Worm (Caenorhabditis elegans) whole organism, dauer: ENCODE data around the gene his-3.
"Not testable (repeated sequence)": the region's sequence is repeated elsewhere in the genome, so short reads cannot be mapped to it uniquely, and the experiment has no call there.

Source experiments
- unc-62 ChIP-seq: sonication (generic microtip); optimal IDR thresholded peaks from 2 replicates; lab custom pipeline; 2017; ENCODE audit warnings: missing biosample characterization, missing genetic modification reagents, missing genetic modification characterization

Gene his-3

DNA sequence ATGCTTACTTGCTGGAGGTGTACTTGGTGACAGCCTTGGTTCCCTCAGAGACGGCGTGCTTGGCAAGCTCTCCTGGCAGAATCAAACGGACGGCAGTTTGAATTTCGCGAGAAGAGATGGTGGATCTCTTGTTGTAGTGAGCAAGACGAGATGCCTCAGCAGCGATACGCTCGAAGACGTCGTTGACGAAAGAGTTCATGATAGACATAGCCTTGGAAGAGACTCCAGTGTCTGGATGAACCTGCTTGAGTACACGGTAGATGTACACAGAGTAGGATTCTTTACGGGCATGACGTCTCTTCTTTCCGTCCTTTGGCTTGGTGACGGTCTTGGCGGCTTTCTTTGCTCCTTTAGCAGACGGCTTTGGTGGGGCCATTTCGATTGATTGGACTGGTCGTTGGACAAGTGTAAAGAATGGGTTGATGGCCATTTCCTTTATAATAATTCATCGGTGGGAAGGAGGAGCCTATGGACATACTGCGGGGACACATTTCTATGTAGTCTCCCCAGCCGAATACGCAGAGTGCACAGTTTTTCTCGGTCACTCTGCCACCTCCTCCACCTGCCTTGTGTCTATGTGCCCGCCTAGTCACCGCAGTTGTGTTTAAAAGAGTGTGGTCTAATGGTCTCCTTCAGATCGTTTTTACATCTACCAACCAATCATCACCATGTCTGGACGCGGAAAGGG, at the start of gene his-3, which contains the start of gene his-4:
TSS of gene his-3 (plus strand) at position 669 of the 688 bp plus-strand sequence.
TSS of gene his-4 (minus strand) at position 376 of the 688 bp plus-strand sequence.
- TF ChIP-seq unc-62 (GFP tag; lab: Kevin White, UChicago): not testable (repeated sequence)

ce11 chrV:15991850-15992249, 48.8 kb upstream of the his-3 start, which contains the start of gene C06C6.7:
Gene C06C6.7 (plus strand): TSS chrV:15992150.
- not testable (repeated sequence) for TF ChIP-seq unc-62 (GFP tag; lab: Kevin White, UChicago)

ce11 chrV:15996655-15997186, 43.9 kb upstream of the his-3 start, which contains the start of the genes C06C6.9 and C06C6.8:
Gene C06C6.9 (minus strand): TSS chrV:15996755.
Gene C06C6.8 (plus strand): TSS chrV:15997136.
- no peak for TF ChIP-seq unc-62 (GFP tag; lab: Kevin White, UChicago)

ce11 chrV:16000433-16000832, 40.2 kb upstream of the his-3 start, which contains the start of gene nhr-50:
Gene nhr-50 (minus strand): TSS chrV:16000631.
- no peak for TF ChIP-seq unc-62 (GFP tag; lab: Kevin White, UChicago)

DNA sequence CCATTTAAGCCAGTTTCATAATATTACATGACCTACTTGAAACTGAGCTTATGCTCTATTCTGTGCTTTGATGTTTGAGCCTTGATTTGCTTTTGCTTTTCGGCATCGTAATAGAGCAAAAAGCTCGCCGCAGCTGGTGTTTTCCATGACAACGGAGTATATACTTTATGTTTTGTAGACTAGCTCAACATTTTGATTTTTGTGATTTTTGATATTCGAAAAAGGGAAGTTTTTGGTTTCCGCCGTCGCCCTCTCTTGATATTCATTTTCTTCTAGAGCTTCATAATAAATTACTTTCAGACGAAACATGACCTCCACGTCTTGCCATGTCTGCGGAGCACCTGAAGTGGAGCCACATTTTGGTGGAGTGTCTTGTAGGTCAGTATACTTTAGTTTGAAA, 38.3 kb upstream of the his-3 start, which contains the start of gene nhr-63:
TSS of gene nhr-63 (plus strand) at position 301 of the 400 bp plus-strand sequence.
- TF ChIP-seq unc-62 (GFP tag; lab: Kevin White, UChicago): no peak

DNA sequence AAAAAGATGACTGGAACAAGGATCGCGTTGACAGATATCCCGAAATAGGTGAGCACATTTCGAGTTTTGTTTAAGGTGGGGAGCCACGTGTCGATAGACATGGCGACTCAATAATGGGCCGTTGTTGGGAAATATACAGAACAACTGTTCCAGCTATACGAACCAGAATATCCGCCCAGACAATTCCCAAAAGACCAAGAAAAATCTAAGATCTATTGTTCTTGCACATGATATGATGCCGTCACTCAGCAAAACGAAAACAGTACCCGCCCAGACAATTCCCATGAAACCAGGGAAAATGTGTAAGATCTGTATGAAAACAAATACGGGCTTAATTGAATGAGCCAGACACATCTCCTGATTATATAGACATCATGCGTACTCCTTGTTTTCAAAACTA, 33.1 kb upstream of the his-3 start, which contains the start of gene str-231:
TSS of gene str-231 (minus strand) at position 101 of the 400 bp plus-strand sequence.
- TF ChIP-seq unc-62 (GFP tag; lab: Kevin White, UChicago): no peak

DNA sequence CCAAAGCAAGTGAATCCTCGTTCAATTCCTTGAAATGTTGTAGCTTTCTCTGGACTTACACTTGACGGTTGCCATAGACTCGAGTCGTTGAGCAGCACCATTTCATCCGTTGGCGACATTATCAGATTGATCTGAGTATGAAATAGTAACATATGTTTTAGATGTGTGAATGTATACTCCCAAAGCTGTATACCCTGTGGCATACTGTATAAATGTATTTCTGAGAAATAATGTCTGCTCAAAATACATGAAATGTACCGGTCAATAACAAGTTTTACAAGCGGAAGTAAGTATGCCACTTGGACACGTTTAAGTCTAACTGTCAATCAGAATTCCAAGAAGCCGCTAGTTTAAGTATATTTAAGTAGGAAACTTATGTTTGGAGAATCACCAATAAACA, 31.0 kb upstream of the his-3 start, which contains the start of gene str-233:
TSS of gene str-233 (minus strand) at position 101 of the 400 bp plus-strand sequence.
- TF ChIP-seq unc-62 (GFP tag; lab: Kevin White, UChicago): no peak

- TF ChIP-seq unc-62 (GFP tag; lab: Kevin White, UChicago): no peak
Measured at ce11 chrV:16015652-16016051, 25.0 kb upstream of the his-3 start, which contains the start of gene str-232. Gene str-232 (minus strand): TSS chrV:16015752.

DNA sequence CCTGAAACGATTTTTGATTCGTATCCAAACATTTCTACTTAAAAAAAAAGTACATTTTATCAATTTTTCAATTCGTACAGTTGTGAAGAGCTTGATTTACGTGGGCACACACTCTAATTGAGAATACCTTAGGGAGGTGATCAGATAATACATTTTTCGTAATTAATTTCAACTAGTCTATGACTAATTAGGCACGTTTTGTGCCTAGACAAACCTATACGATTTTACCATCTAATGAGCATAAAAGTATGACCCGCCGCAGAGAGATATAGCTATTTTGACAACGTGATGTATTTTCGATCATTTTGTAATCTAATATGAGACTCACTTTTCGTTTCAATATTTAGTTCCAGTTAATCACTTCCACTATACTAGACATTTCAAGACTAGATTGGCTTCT, 23.6 kb upstream of the his-3 start:
- no peak for TF ChIP-seq unc-62 (GFP tag; lab: Kevin White, UChicago)

DNA sequence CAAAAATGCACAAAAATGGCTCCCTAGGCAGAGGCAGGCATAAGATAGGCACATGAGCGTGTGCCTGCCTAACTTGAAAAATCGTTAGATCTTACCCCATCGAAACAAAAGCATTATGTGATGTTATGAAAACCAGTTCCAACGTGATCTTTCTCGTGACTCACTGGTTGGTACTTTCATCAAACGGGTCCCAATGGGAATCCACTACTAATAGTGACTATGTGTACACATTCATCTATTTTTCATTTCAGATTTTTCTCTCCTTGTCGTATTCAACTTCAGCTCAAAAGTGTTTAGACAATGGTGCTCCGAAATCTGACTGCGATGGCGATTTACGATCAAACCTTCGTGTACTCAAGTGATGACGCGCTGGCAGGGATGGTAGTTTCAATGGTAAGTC, 22.9 kb upstream of the his-3 start, which contains the start of gene srx-43:
TSS of gene srx-43 (plus strand) at position 301 of the 400 bp plus-strand sequence.
- TF ChIP-seq unc-62 (GFP tag; lab: Kevin White, UChicago): no peak

DNA sequence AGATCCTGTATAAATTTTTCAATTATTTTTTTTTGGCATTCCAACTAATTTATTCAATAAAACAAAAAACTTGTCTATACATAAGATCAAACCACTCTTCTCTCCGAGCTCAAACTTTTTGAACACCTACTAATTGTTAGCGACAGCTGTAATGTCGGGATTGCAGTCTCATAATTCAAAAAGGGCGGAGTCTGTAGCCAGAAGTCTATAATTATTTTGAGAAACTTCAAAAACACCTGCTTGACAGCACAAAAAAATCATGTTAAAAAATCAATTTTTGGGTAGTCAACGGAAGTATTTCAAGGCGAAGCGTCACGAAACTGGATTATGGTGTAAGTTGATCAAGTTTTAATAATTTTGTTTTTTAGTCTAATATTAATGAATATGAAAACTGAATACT, 20.6 kb upstream of the his-3 start, which contains the start of gene srx-44:
TSS of gene srx-44 (plus strand) at position 301 of the 400 bp plus-strand sequence.
- no peak for TF ChIP-seq unc-62 (GFP tag; lab: Kevin White, UChicago)

DNA sequence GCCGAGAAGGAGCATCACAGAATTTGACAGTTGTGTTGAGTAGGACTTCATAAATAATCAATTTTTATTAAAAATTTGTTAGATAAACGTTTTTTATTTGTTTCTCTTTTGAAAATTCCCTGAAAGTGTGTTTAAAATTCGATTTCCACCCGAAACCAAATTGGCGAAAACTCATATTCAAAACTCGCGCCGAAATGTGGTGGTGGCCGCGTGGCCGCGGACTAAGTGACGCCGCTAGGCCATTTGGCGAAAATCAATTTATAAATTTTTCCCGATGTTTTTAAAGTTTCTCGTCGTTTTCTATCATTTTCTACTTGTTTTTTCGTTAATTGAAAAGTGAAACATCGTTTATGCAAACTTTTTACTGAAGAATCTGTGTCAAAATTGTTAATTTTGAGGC, 18.0 kb upstream of the his-3 start:
- TF ChIP-seq unc-62 (GFP tag; lab: Kevin White, UChicago): no peak

DNA sequence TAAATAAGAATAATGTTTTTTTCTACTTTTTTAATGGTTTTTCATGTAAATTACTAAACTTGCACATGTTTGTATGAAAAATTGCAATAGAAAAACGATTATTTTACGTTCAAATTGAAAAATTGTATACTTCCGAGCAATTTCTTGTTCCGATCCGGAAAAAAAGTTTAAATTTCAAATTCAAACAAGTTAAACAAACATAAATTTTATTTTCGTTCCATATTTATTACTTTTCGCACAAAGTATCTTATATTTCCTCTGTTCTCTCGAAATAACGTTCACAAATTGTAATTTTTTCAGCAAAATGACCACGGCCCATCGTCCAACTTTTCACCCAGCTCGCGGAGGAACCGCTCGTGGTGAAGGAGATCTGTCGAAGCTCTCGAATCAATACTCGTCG, 17.6 kb upstream of the his-3 start, which contains the start of gene cwc-15:
TSS of gene cwc-15 (plus strand) at position 301 of the 400 bp plus-strand sequence.
- no peak for TF ChIP-seq unc-62 (GFP tag; lab: Kevin White, UChicago)

DNA sequence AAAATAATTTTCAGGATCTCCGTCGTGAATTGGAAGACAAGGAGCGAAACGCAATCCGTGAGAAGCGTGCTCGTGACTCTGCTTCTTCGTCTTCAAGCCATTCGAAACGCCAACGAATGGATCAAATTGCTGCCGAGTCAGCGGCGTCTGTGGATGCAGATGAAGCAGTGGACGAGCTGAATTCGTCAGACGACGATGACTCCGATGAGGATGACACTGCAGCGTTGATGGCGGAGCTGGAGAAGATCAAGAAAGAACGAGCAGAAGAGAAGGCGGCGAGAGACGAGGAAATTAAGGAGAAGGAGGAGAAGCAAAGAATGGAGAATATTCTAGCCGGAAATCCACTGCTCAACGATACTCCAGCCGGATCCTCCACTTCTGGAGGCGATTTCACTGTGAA, 17.0 kb upstream of the his-3 start:
- TF ChIP-seq unc-62 (GFP tag; lab: Kevin White, UChicago): no peak

DNA sequence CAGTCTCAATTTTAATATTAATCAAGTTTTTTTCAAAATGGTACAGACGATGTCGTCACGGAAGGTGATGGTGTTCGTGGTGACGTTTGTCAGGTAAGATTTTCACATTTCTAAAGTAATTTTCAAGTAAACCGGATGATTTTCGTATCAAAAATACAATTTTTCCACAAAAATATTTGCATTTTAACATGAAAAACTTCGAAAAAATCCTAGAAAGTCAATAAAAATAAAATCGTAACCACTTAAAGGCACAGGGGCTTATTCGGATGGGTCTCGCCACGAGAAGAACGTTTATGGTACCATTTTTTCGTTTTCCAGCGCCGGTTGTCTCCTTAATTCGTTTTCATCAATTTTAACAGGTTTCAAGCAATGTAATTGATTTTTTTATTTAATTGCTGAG, 16.3 kb upstream of the his-3 start, which contains the start of gene T10C6.6:
TSS of gene T10C6.6 (plus strand) at position 27 of the 400 bp plus-strand sequence.
- no peak for TF ChIP-seq unc-62 (GFP tag; lab: Kevin White, UChicago)

- no peak for TF ChIP-seq unc-62 (GFP tag; lab: Kevin White, UChicago)
Measured at ce11 chrV:16024917-16025316, 15.7 kb upstream of the his-3 start.
